Worm (Caenorhabditis elegans) whole organism, L4 larva: ENCODE measurements around the gene K01D12.1.

ENCODE experiments used
- D1046.2 ChIP-seq: fragments of 200-800 bp; sonication (Bioruptor generic); IDR thresholded peaks from 2 replicates; pipeline ENCODE4 v1.3.6; 2022; ENCODE audit warnings: missing genetic modification characterization, missing compliant biosample characterization
- F37D6.2 ChIP-seq: sonication (generic microtip); optimal IDR thresholded peaks from 2 replicates; lab custom pipeline; 2016; ENCODE audit warnings: mild to moderate bottlenecking, missing genetic modification characterization, missing compliant biosample characterization
- F49E8.2 ChIP-seq: sonication (generic microtip); optimal IDR thresholded peaks from 2 replicates; lab custom pipeline; 2016; ENCODE audit warnings: missing compliant biosample characterization, mild to moderate bottlenecking, missing genetic modification characterization, borderline replicate concordance
- R02D3.7 ChIP-seq: fragments of 150-350 bp; sonication (generic microtip); optimal IDR thresholded peaks from 3 replicates; lab custom pipeline; 2014; ENCODE audit warnings: missing biosample characterization, missing genetic modification characterization
- Y105C5A.15 ChIP-seq: fragments of 200-800 bp; sonication (Bioruptor generic); IDR thresholded peaks from 2 replicates; pipeline ENCODE4 v1.3.6; 2022; ENCODE audit warnings: missing genetic modification characterization, missing compliant biosample characterization
- Y48G9A.11 ChIP-seq: fragments of 200-800 bp; sonication (Bioruptor generic); IDR thresholded peaks from 2 replicates; pipeline ENCODE4 v1.3.6; 2022; ENCODE audit warnings: missing genetic modification reagents, missing genetic modification characterization, missing compliant biosample characterization
- ZK337.2 ChIP-seq: fragments of 200-800 bp; sonication (Bioruptor generic); IDR thresholded peaks from 2 replicates; pipeline ENCODE4 v1.3.6; 2022; ENCODE audit warnings: missing genetic modification reagents, missing genetic modification characterization, missing compliant biosample characterization
- aha-1 ChIP-seq: fragments of 150-350 bp; peaks from one replicate; lab custom pipeline; 2014; ENCODE audit warnings: missing biosample characterization, missing genetic modification characterization
- ceh-32 ChIP-seq: sonication (generic microtip); optimal IDR thresholded peaks from 2 replicates; lab custom pipeline; 2016; ENCODE audit warnings: mild to moderate bottlenecking, missing genetic modification characterization, missing compliant biosample characterization; ENCODE audit not compliant: poor library complexity
- ceh-44 ChIP-seq: fragments of 200-800 bp; sonication (Bioruptor generic); IDR thresholded peaks from 2 replicates; pipeline ENCODE4 v1.3.6; 2022; ENCODE audit warnings: missing genetic modification reagents, missing genetic modification characterization, missing compliant biosample characterization
- ctbp-1 ChIP-seq: fragments of 200-800 bp; sonication (Bioruptor generic); IDR thresholded peaks from 2 replicates; pipeline ENCODE4 v1.3.6; 2022; ENCODE audit warnings: missing genetic modification reagents, missing genetic modification characterization, missing compliant biosample characterization
- daf-16 ChIP-seq, 3 experiments: sonication (generic microtip); optimal IDR thresholded peaks; 2 replicates each; lab custom pipeline; 2016 to 2017; ENCODE audit warnings: missing genetic modification characterization in 3 of 3, missing genetic modification reagents in 3 of 3, mild to moderate bottlenecking in 2 of 3, missing compliant biosample characterization in 2 of 3, missing biosample characterization in 1 of 3, moderate library complexity in 1 of 3
- dmd-9 ChIP-seq: fragments of 200-800 bp; sonication (Bioruptor generic); IDR thresholded peaks from 2 replicates; pipeline ENCODE4 v1.3.6; 2022; ENCODE audit warnings: missing genetic modification reagents, missing genetic modification characterization, missing compliant biosample characterization
- fos-1 ChIP-seq: fragments of 150-350 bp; optimal IDR thresholded peaks from 2 replicates; lab custom pipeline; 2014; ENCODE audit warnings: missing biosample characterization, missing genetic modification characterization
- gei-8 ChIP-seq: fragments of 200-800 bp; sonication (Bioruptor generic); optimal IDR thresholded peaks from 2 replicates; lab custom pipeline; 2018; ENCODE audit warnings: mild to moderate bottlenecking, missing genetic modification characterization, missing compliant biosample characterization
- lin-1 ChIP-seq: fragments of 200-800 bp; sonication (Bioruptor generic); IDR thresholded peaks from 2 replicates; pipeline ENCODE4 v1.3.6; 2022; ENCODE audit warnings: missing genetic modification reagents, missing genetic modification characterization, missing compliant biosample characterization
- lir-3 ChIP-seq: sonication (generic microtip); optimal IDR thresholded peaks from 2 replicates; lab custom pipeline; 2016; ENCODE audit warnings: mild to moderate bottlenecking, missing genetic modification characterization, missing compliant biosample characterization
- mdl-1 ChIP-seq, 2 experiments: fragments of 150-350 bp in 1 of 2; sonication (generic microtip) in 1 of 2; optimal IDR thresholded peaks; 2 replicates each; lab custom pipeline; 2014 to 2017; ENCODE audit warnings: missing biosample characterization in 2 of 2, missing genetic modification characterization in 2 of 2
- mxl-3 ChIP-seq: fragments of 200-800 bp; sonication (Bioruptor generic); optimal IDR thresholded peaks from 2 replicates; lab custom pipeline; 2018; ENCODE audit warnings: mild to moderate bottlenecking, missing genetic modification characterization, missing compliant biosample characterization
- nhr-11 ChIP-seq: fragments of 150-350 bp; optimal IDR thresholded peaks from 2 replicates; lab custom pipeline; 2014; ENCODE audit warnings: missing biosample characterization, missing genetic modification characterization
- nhr-237 ChIP-seq: sonication (generic microtip); optimal IDR thresholded peaks from 2 replicates; lab custom pipeline; 2017; ENCODE audit warnings: missing biosample characterization, missing genetic modification characterization
- nhr-25 ChIP-seq: sonication (generic microtip); optimal IDR thresholded peaks from 2 replicates; lab custom pipeline; 2017; ENCODE audit warnings: missing genetic modification characterization, mild to moderate bottlenecking, missing compliant biosample characterization, antibody characterized with exemption, moderate library complexity, borderline replicate concordance; ENCODE audit not compliant: insufficient read depth
- nhr-28 ChIP-seq: fragments of 150-350 bp; optimal IDR thresholded peaks from 2 replicates; lab custom pipeline; 2014; ENCODE audit warnings: missing biosample characterization, missing genetic modification characterization
- nhr-42 ChIP-seq: fragments of 200-800 bp; sonication (Bioruptor generic); IDR thresholded peaks from 2 replicates; pipeline ENCODE4 v1.3.6; 2022; ENCODE audit warnings: missing genetic modification characterization, missing compliant biosample characterization
- pha-4 ChIP-seq, 2 experiments: fragments of 150-350 bp in 1 of 2; fragments of 200-800 bp in 1 of 2; sonication (Bioruptor generic) in 1 of 2; IDR thresholded peaks in 1 of 2; optimal IDR thresholded peaks in 1 of 2; 2 replicates each; pipeline versions ENCODE4 v1.3.6 to Lab custom; 2014 to 2022; ENCODE audit warnings: missing genetic modification characterization in 2 of 2, missing genetic modification reagents in 2 of 2, missing biosample characterization in 1 of 2, missing compliant biosample characterization in 1 of 2
- pqm-1 ChIP-seq: sonication (generic microtip); optimal IDR thresholded peaks from 2 replicates; lab custom pipeline; 2017; ENCODE audit warnings: missing biosample characterization, missing genetic modification characterization
- rbr-2 ChIP-seq: sonication (generic microtip); optimal IDR thresholded peaks from 2 replicates; lab custom pipeline; 2016; ENCODE audit warnings: missing genotype, missing genetic modification characterization, missing compliant biosample characterization
- saeg-2 ChIP-seq: fragments of 200-800 bp; sonication (Bioruptor generic); IDR thresholded peaks from 2 replicates; pipeline ENCODE4 v1.3.6; 2022; ENCODE audit warnings: missing genetic modification reagents, missing genetic modification characterization, missing compliant biosample characterization
- sdz-12 ChIP-seq: fragments of 200-800 bp; sonication (Bioruptor generic); optimal IDR thresholded peaks from 2 replicates; lab custom pipeline; 2018; ENCODE audit warnings: mild to moderate bottlenecking, missing genetic modification characterization, missing compliant biosample characterization
- spr-3 ChIP-seq: fragments of 200-800 bp; sonication (Bioruptor generic); optimal IDR thresholded peaks from 2 replicates; lab custom pipeline; 2018; ENCODE audit warnings: mild to moderate bottlenecking, missing genetic modification characterization, missing compliant biosample characterization
- tag-97 ChIP-seq: fragments of 200-800 bp; sonication (Bioruptor generic); IDR thresholded peaks from 2 replicates; pipeline ENCODE4 v1.3.6; 2022; ENCODE audit warnings: missing genetic modification characterization, missing compliant biosample characterization
- unc-62 ChIP-seq, 3 experiments: fragments of 150-350 bp in 1 of 3; sonication (generic microtip); optimal IDR thresholded peaks in 2 of 3; peaks in 1 of 3; 1 replicate in 1 of 3; 2 replicates in 2 of 3; lab custom pipeline; 2014 to 2017; ENCODE audit warnings: missing biosample characterization in 3 of 3, missing genetic modification characterization in 3 of 3, missing genetic modification reagents in 3 of 3, missing genotype in 1 of 3
- zag-1 ChIP-seq: fragments of 150-350 bp; optimal IDR thresholded peaks from 2 replicates; lab custom pipeline; 2014; ENCODE audit warnings: missing biosample characterization, missing genetic modification characterization
- zip-11 ChIP-seq: fragments of 200-800 bp; sonication (Bioruptor generic); IDR thresholded peaks from 2 replicates; pipeline ENCODE4 v1.3.6; 2022; ENCODE audit warnings: missing genetic modification characterization, missing compliant biosample characterization
- ztf-11 ChIP-seq: fragments of 150-350 bp; optimal IDR thresholded peaks from 2 replicates; lab custom pipeline; 2014; ENCODE audit warnings: missing biosample characterization, missing genetic modification characterization

K01D12.1 gene

ce11 chrV:12369437-12369836 lies 7.9 kb upstream of the K01D12.1 start, which contains the start of gene gcy-13:
Gene gcy-13, minus strand, starts transcription at chrV:12369537.
- TF ChIP-seq ztf-11 (tag; lab: Kevin White, UChicago) (no peak), tag-97 (no peak), nhr-28 (no peak), mdl-1 (tag; optimal IDR thresholded peaks at IDR 0.05; lab: Kevin White, UChicago) (no peak), nhr-42 (no peak), fos-1 (tag; lab: Kevin White, UChicago) (no peak), pqm-1 (no peak), dmd-9 (GFP tag; lab: Robert Waterston, UW) (no peak), F49E8.2 (tag; lab: Kevin White, UChicago) (no peak), nhr-237 (tag; lab: Kevin White, UChicago) (no peak), daf-16 (GFP tag; optimal IDR thresholded peaks at IDR 0.05; lab: Kevin White, UChicago) (no peak), daf-16 (tag; optimal IDR thresholded peaks at IDR 0.05; lab: Kevin White, UChicago) (no peak), zag-1 (tag; lab: Kevin White, UChicago) (no peak), D1046.2 (no peak), ctbp-1 (GFP tag; lab: Robert Waterston, UW) (no peak), sdz-12 (GFP tag; lab: Kevin White, UChicago) (no peak), ceh-44 (GFP tag; lab: Robert Waterston, UW) (no peak), ceh-32 (no peak), R02D3.7 (tag; lab: Kevin White, UChicago) (no peak), nhr-25 (tag; lab: Kevin White, UChicago) (no peak), Y105C5A.15 (GFP tag; lab: Robert Waterston, UW) (no peak)

DNA sequence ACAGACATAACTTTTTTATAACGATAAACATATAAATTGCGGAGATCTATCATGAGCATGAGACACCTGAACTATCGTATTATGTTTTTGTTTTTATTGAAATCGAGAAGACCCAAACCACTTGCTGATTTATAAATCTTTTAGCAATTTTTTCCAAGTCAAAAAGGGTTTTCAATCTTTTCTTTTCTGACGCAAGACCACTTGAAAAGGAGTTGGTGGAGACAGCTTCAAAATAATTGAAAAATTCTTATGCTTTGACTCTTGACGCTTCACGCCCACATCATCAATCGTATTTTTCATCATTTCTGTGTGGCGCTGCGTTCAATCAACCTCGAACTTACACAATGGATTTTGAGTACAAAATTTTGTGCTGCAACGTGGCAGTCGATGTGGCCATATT lies 6.0 kb upstream of the K01D12.1 start, which contains the start of gene F23H12.7:
TSS of gene F23H12.7 (plus strand) at position 301 of the 400 bp plus-strand sequence.
- TF ChIP-seq mxl-3 (GFP tag; lab: Kevin White, UChicago) (no peak), unc-62 (GFP tag; optimal IDR thresholded peaks at IDR 0.05 in 1 of 2; lab: Kevin White, UChicago) (peak in 1 of 2 experiments; percentile 1), unc-62 (tag; optimal IDR thresholded peaks at IDR 0.05; lab: Kevin White, UChicago) (no peak)

- peak; percentile 51; the same call in 1 of the 2 replicates for TF ChIP-seq Y48G9A.11 (GFP tag; lab: Robert Waterston, UW)
Observed at ce11 chrV:12374252-12374651, 3.1 kb upstream of the K01D12.1 start, which contains the start of gene F23H12.10. Gene F23H12.10, minus strand, starts transcription at chrV:12374263.

- TF ChIP-seq spr-3 (GFP tag; lab: Kevin White, UChicago) (no peak), lin-1 (GFP tag; lab: Robert Waterston, UW) (no peak), aha-1 (no peak), F37D6.2 (tag; lab: Kevin White, UChicago) (no peak), lir-3 (tag; lab: Kevin White, UChicago) (no peak), ZK337.2 (GFP tag; lab: Robert Waterston, UW) (no peak), nhr-25 (tag; lab: Kevin White, UChicago) (no peak), saeg-2 (GFP tag; lab: Robert Waterston, UW) (no peak), nhr-11 (tag; lab: Kevin White, UChicago) (no peak), sdz-12 (GFP tag; lab: Kevin White, UChicago) (no peak), rbr-2 (tag; lab: Kevin White, UChicago) (no peak), mdl-1 (tag; optimal IDR thresholded peaks at IDR 0.05; lab: Kevin White, UChicago) (no peak), gei-8 (GFP tag; lab: Kevin White, UChicago) (no peak), zip-11 (GFP tag; lab: Robert Waterston, UW) (no peak), pha-4 (GFP tag; IDR thresholded peaks at IDR 0.05; lab: Robert Waterston, UW) (no peak), pha-4 (tag; optimal IDR thresholded peaks at IDR 0.05; lab: Kevin White, UChicago) (no peak)
- TF ChIP-seq, all 104 proteins: peak for 0
Observed at ce11 chrV:12386154-12386553, 8.8 kb downstream of the K01D12.1 start, which contains the start of gene K01D12.15. Gene K01D12.15, plus strand, starts transcription at chrV:12386454.
